Worm (Caenorhabditis elegans): Measurements from ENCODE around the gene str-209.

str-209 gene

ce11 chrV:4929842-4930241, 18.9 kb upstream of the str-209 start, which contains the start of gene str-205:
TSS of gene str-205 (minus strand) at chrV:4929942.
- TF ChIP-seq hmg-4 (GFP tag; optimal IDR thresholded peaks at IDR 0.05) (no peak), B0310.2 (tag; optimal IDR thresholded peaks at IDR 0.05) (no peak), hmbx-1 (tag; optimal IDR thresholded peaks at IDR 0.05) (no peak), sea-1 (GFP tag; conservative IDR thresholded peaks at IDR 0.05) (no peak), hnd-1 (tag; optimal IDR thresholded peaks at IDR 0.05) (no peak), tbx-37 (GFP tag; conservative IDR thresholded peaks at IDR 0.05) (no peak), ets-7 (tag; optimal IDR thresholded peaks at IDR 0.05) (no peak), aly-1 (tag; optimal IDR thresholded peaks at IDR 0.05) (no peak)

ce11 chrV:4932814-4933213, 15.9 kb upstream of the str-209 start, which contains the start of gene C02E7.10:
TSS of gene C02E7.10 (minus strand) at chrV:4933045.
- TF ChIP-seq ceh-13 (GFP tag; optimal IDR thresholded peaks at IDR 0.05) = no peak
- no peak for TF ChIP-seq ama-1 (optimal IDR thresholded peaks at IDR 0.05)

- no peak for TF ChIP-seq hnd-1 (tag; optimal IDR thresholded peaks at IDR 0.05)
Measured at ce11 chrV:4933268-4933667, 15.5 kb upstream of the str-209 start.

DNA sequence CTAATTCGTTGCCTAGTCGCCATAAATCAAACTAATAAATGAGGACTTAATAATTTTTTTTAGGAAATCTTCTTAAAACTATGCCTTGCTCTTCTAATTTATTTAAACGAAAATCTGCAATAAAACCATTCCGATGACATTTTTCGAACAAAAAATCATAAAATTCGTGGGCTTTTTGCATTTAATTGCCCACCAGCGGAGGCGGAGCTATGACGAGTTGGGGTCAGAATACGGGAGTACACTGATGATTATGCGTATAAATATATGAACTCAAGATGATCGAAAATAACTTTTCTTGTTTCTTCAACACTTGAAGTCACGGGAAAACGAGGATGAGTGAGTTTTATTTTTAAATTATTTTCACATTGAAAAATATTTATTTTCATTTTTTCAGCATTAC, 14.3 kb upstream of the str-209 start, which contains the start of gene catp-2:
catp-2 (plus strand) TSS at position 301 of the 400 bp plus-strand sequence.
- TF ChIP-seq tra-4 (tag; optimal IDR thresholded peaks at IDR 0.05) = no peak
- no peak for TF ChIP-seq F13C5.2 (tag; optimal IDR thresholded peaks at IDR 0.05)
- no peak for TF ChIP-seq B0310.2 (tag; optimal IDR thresholded peaks at IDR 0.05)
- no peak for TF ChIP-seq ets-7 (tag; optimal IDR thresholded peaks at IDR 0.05)
- TF ChIP-seq ama-1 (optimal IDR thresholded peaks at IDR 0.05) = no peak
- no peak for TF ChIP-seq hmbx-1 (tag; optimal IDR thresholded peaks at IDR 0.05)
- TF ChIP-seq hmg-4 (GFP tag; optimal IDR thresholded peaks at IDR 0.05) = no peak
- TF ChIP-seq pes-1 (GFP tag; IDR thresholded peaks at IDR 0.05) = no peak
- no peak for TF ChIP-seq scrt-1 (GFP tag; IDR thresholded peaks at IDR 0.05)
- no peak for TF ChIP-seq ceh-13 (GFP tag; optimal IDR thresholded peaks at IDR 0.05)
- no peak for TF ChIP-seq sea-1 (GFP tag; conservative IDR thresholded peaks at IDR 0.05)
- no peak for TF ChIP-seq ceh-36 (tag; optimal IDR thresholded peaks at IDR 0.05)
- TF ChIP-seq aly-1 (tag; optimal IDR thresholded peaks at IDR 0.05) = no peak
- TF ChIP-seq tbx-37 (GFP tag; conservative IDR thresholded peaks at IDR 0.05) = no peak
- TF ChIP-seq hnd-1 (tag; optimal IDR thresholded peaks at IDR 0.05) = no peak
- TF ChIP-seq flt-1 (GFP tag; IDR thresholded peaks at IDR 0.05) = no peak
- TF ChIP-seq tbx-11 (GFP tag; IDR thresholded peaks at IDR 0.05) = no peak

ce11 chrV:4935096-4935495, 13.6 kb upstream of the str-209 start:
- no peak for TF ChIP-seq ceh-36 (tag; optimal IDR thresholded peaks at IDR 0.05)
- TF ChIP-seq tra-4 (tag; optimal IDR thresholded peaks at IDR 0.05) = no peak

ce11 chrV:4937337-4937736, 11.4 kb upstream of the str-209 start:
- TF ChIP-seq tbx-37 (GFP tag; conservative IDR thresholded peaks at IDR 0.05) = no peak
- TF ChIP-seq aly-1 (tag; optimal IDR thresholded peaks at IDR 0.05) = no peak
- no peak for TF ChIP-seq sea-1 (GFP tag; conservative IDR thresholded peaks at IDR 0.05)
- TF ChIP-seq ama-1 (optimal IDR thresholded peaks at IDR 0.05) = no peak
- TF ChIP-seq tbx-11 (GFP tag; IDR thresholded peaks at IDR 0.05) = no peak
- TF ChIP-seq pes-1 (GFP tag; IDR thresholded peaks at IDR 0.05) = no peak
- no peak for TF ChIP-seq hmbx-1 (tag; optimal IDR thresholded peaks at IDR 0.05)
- no peak for TF ChIP-seq scrt-1 (GFP tag; IDR thresholded peaks at IDR 0.05)
- no peak for TF ChIP-seq ceh-13 (GFP tag; optimal IDR thresholded peaks at IDR 0.05)
- no peak for TF ChIP-seq tra-4 (tag; optimal IDR thresholded peaks at IDR 0.05)
- TF ChIP-seq ets-7 (tag; optimal IDR thresholded peaks at IDR 0.05) = no peak

ce11 chrV:4944219-4944618, 4.5 kb upstream of the str-209 start, which contains the start of gene str-211:
TSS of gene str-211 (minus strand) at chrV:4944319.
- TF ChIP-seq tbx-11 (GFP tag; IDR thresholded peaks at IDR 0.05) = no peak
- no peak for TF ChIP-seq aly-1 (tag; optimal IDR thresholded peaks at IDR 0.05)
- TF ChIP-seq hmg-4 (GFP tag; optimal IDR thresholded peaks at IDR 0.05) = no peak
- no peak for TF ChIP-seq flt-1 (GFP tag; IDR thresholded peaks at IDR 0.05)
- no peak for TF ChIP-seq F13C5.2 (tag; optimal IDR thresholded peaks at IDR 0.05)
- no peak for TF ChIP-seq hnd-1 (tag; optimal IDR thresholded peaks at IDR 0.05)
- no peak for TF ChIP-seq sea-1 (GFP tag; conservative IDR thresholded peaks at IDR 0.05)
- no peak for TF ChIP-seq ama-1 (optimal IDR thresholded peaks at IDR 0.05)
- no peak for TF ChIP-seq ceh-13 (GFP tag; optimal IDR thresholded peaks at IDR 0.05)
- no peak for TF ChIP-seq pes-1 (GFP tag; IDR thresholded peaks at IDR 0.05)
- no peak for TF ChIP-seq tbx-37 (GFP tag; conservative IDR thresholded peaks at IDR 0.05)
- TF ChIP-seq B0310.2 (tag; optimal IDR thresholded peaks at IDR 0.05) = no peak
- TF ChIP-seq scrt-1 (GFP tag; IDR thresholded peaks at IDR 0.05) = no peak

DNA sequence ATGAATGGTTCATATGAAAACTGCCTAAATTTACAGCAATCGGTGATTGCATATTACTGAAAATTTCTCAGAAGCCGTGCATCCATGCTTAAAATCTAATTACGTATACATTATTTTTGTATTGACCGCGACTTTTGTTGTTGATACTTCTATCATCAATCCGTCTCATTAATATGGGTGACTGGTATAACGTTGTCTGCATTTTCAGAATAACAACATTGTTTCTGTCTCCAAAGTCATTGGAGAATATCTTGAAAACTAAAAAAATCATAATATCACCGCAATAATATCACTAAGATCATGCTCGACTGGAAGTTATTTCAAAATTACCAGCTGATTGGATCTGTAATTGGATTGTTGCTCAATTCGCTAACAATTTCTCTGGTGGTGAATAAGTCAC, 2.7 kb downstream of the str-209 start, which contains the start of gene str-207:
str-207 (plus strand) TSS at position 301 of the 400 bp plus-strand sequence.
- no peak for TF ChIP-seq ceh-36 (tag; optimal IDR thresholded peaks at IDR 0.05)
- no peak for TF ChIP-seq hnd-1 (tag; optimal IDR thresholded peaks at IDR 0.05)
- no peak for TF ChIP-seq ama-1 (optimal IDR thresholded peaks at IDR 0.05)
- no peak for TF ChIP-seq pes-1 (GFP tag; IDR thresholded peaks at IDR 0.05)
- TF ChIP-seq B0310.2 (tag; optimal IDR thresholded peaks at IDR 0.05) = no peak

ce11 chrV:4956529-4956928, 7.8 kb downstream of the str-209 start, which contains the start of gene str-208:
TSS of gene str-208 (plus strand) at chrV:4956829.
- TF ChIP-seq hmbx-1 (tag; optimal IDR thresholded peaks at IDR 0.05) = no peak
- TF ChIP-seq ceh-36 (tag; optimal IDR thresholded peaks at IDR 0.05) = no peak
- no peak for TF ChIP-seq sea-1 (GFP tag; conservative IDR thresholded peaks at IDR 0.05)
- TF ChIP-seq pes-1 (GFP tag; IDR thresholded peaks at IDR 0.05) = no peak
- TF ChIP-seq aly-1 (tag; optimal IDR thresholded peaks at IDR 0.05) = no peak
- TF ChIP-seq ceh-13 (GFP tag; optimal IDR thresholded peaks at IDR 0.05) = no peak
- TF ChIP-seq ama-1 (optimal IDR thresholded peaks at IDR 0.05) = no peak
- TF ChIP-seq F13C5.2 (tag; optimal IDR thresholded peaks at IDR 0.05) = no peak
- TF ChIP-seq tbx-11 (GFP tag; IDR thresholded peaks at IDR 0.05) = no peak
- no peak for TF ChIP-seq tbx-37 (GFP tag; conservative IDR thresholded peaks at IDR 0.05)
- no peak for TF ChIP-seq scrt-1 (GFP tag; IDR thresholded peaks at IDR 0.05)
- TF ChIP-seq hmg-4 (GFP tag; optimal IDR thresholded peaks at IDR 0.05) = no peak
- TF ChIP-seq ets-7 (tag; optimal IDR thresholded peaks at IDR 0.05) = no peak
- TF ChIP-seq B0310.2 (tag; optimal IDR thresholded peaks at IDR 0.05) = no peak
- TF ChIP-seq tra-4 (tag; optimal IDR thresholded peaks at IDR 0.05) = no peak

Data from whole organism, early embryonic.